Fruit fly (Drosophila melanogaster) whole organism, wandering third instar larva: ENCODE results near the gene Tpc1.

ENCODE experiments used
- CG32264 ChIP-seq: fragments of 200-800 bp; sonication (Bioruptor generic); optimal IDR thresholded peaks from 2 replicates; lab custom pipeline; 2016; ENCODE audit warnings: missing biosample characterization, missing genetic modification characterization
- GATAd ChIP-seq: sonication (Bioruptor generic); optimal IDR thresholded peaks from 2 replicates; lab custom pipeline; 2016; ENCODE audit warnings: missing biosample characterization, missing genetic modification characterization
- Hr78 ChIP-seq: fragments of >200 bp; optimal IDR thresholded peaks from 2 replicates; lab custom pipeline; 2017; ENCODE audit warnings: missing biosample characterization, missing genetic modification characterization
- Myc ChIP-seq: fragments of >200 bp; optimal IDR thresholded peaks from 2 replicates; lab custom pipeline; 2017
- N ChIP-seq: fragments of >200 bp; optimal IDR thresholded peaks from 2 replicates; lab custom pipeline; 2018; ENCODE audit warnings: missing biosample characterization, missing external identifiers, missing genetic modification characterization
- OdsH ChIP-seq: fragments of 200-800 bp; sonication (Bioruptor generic); optimal IDR thresholded peaks from 2 replicates; lab custom pipeline; 2016; ENCODE audit warnings: missing biosample characterization, mild to moderate bottlenecking, missing genetic modification characterization
- brk ChIP-seq: fragments of 200-800 bp; sonication (Bioruptor generic); optimal IDR thresholded peaks from 2 replicates; lab custom pipeline; 2016; ENCODE audit warnings: missing biosample characterization, mild to moderate bottlenecking, missing genetic modification characterization
- fru ChIP-seq: fragments of 200-800 bp; sonication (Bioruptor generic); optimal IDR thresholded peaks from 3 replicates; lab custom pipeline; 2016; ENCODE audit warnings: missing biosample characterization, mild to moderate bottlenecking, missing genetic modification characterization
- h ChIP-seq: fragments of 200-800 bp; sonication (Bioruptor generic); optimal IDR thresholded peaks from 3 replicates; lab custom pipeline; 2016; ENCODE audit warnings: missing biosample characterization, mild to moderate bottlenecking, missing genetic modification characterization
- psq ChIP-seq: fragments of 200-800 bp; sonication (Bioruptor generic); optimal IDR thresholded peaks from 3 replicates; lab custom pipeline; 2017; ENCODE audit warnings: missing biosample characterization, mild to moderate bottlenecking, missing genetic modification characterization, moderate library complexity
- tai ChIP-seq: sonication (Bioruptor generic); optimal IDR thresholded peaks from 2 replicates; lab custom pipeline; 2016; ENCODE audit warnings: missing biosample characterization, missing genetic modification characterization

DNA sequence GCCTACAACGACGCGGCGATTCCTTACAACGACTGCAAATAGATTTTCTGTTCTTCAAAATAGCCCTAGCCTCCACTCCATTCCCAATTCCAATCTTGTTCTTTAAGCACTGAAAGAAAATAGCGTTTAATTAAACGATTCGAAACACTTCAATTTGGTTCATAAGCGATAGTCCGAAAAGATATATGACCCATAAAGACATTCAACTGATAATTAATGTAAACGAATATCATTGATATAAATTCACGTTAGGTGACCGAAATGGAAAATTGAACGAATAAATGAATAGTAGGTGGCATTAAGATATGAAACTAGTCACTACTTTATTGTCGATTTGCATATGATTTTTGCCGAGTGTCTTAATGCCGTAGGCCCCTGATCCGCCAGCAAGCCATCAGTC lies 52.2 kb downstream of the Tpc1 start:
- TF ChIP-seq Hr78 (GFP tag; lab: Kevin White, UChicago), result no peak
- no peak for TF ChIP-seq h (GFP tag; lab: Kevin White, UChicago)
- TF ChIP-seq N, result no peak
- TF ChIP-seq brk, result no peak
- TF ChIP-seq GATAd (GFP tag; lab: Kevin White, UChicago), result no peak
- TF ChIP-seq fru (GFP tag; lab: Kevin White, UChicago), result no peak
- no peak for TF ChIP-seq tai
- TF ChIP-seq OdsH (GFP tag; lab: Kevin White, UChicago), result no peak
- no peak for TF ChIP-seq psq (GFP tag; lab: Kevin White, UChicago)
- TF ChIP-seq Myc, result no peak
- TF ChIP-seq CG32264, result no peak
